Worm (Caenorhabditis elegans): ENCODE measurements around the gene oig-2.
A peak's percentile ranks its signal among the peaks of the same experiment; 100 is the strongest.

The oig-2 gene

ce11 chrII:12996249-12996648 lies 11.7 kb downstream of the oig-2 start, which contains the start of gene hphd-1 (continued):
- no peak for TF ChIP-seq madf-9 (GFP tag; conservative IDR thresholded peaks at IDR 0.05)
- no peak for TF ChIP-seq set-16 (GFP tag; IDR thresholded peaks at IDR 0.05)
- TF ChIP-seq gei-8 (GFP tag; optimal IDR thresholded peaks at IDR 0.05), result no peak
- TF ChIP-seq Y5F2A.4 (GFP tag; optimal IDR thresholded peaks at IDR 0.05), result no peak
- no peak for TF ChIP-seq ces-1 (GFP tag; optimal IDR thresholded peaks at IDR 0.05)
- no peak for TF ChIP-seq fos-1 (tag; optimal IDR thresholded peaks at IDR 0.05)
- no peak for TF ChIP-seq F26F4.8 (GFP tag; conservative IDR thresholded peaks at IDR 0.05)

- TF ChIP-seq saeg-2 (GFP tag; IDR thresholded peaks at IDR 0.05) (no peak), aha-1 (tag) (peak; percentile 89), daf-8 (GFP tag; IDR thresholded peaks at IDR 0.05) (no peak), mxl-2 (GFP tag; conservative IDR thresholded peaks at IDR 0.05) (0 out of 2 replicates have a peak, but pooled peaks have one; percentile 30), D1046.2 (GFP tag; IDR thresholded peaks at IDR 0.05) (0 out of 2 replicates have a peak, but pooled peaks have one; percentile 9), nhr-77 (tag; optimal IDR thresholded peaks at IDR 0.05) (no peak)
Measured at ce11 chrII:12995322-12995721, 12.6 kb downstream of the oig-2 start.

- TF ChIP-seq aly-2 (tag; optimal IDR thresholded peaks at IDR 0.05) (no peak), F10B5.3 (tag; optimal IDR thresholded peaks at IDR 0.05) (no peak), unc-130 (GFP tag; optimal IDR thresholded peaks at IDR 0.05) (no peak), spr-3 (GFP tag; optimal IDR thresholded peaks at IDR 0.05) (no peak), ZK337.2 (GFP tag; IDR thresholded peaks at IDR 0.05) (no peak), ceh-32 (tag; optimal IDR thresholded peaks at IDR 0.05; ENCODE audit: poor library complexity) (no peak), ces-1 (GFP tag; optimal IDR thresholded peaks at IDR 0.05) (no peak), saeg-2 (GFP tag; IDR thresholded peaks at IDR 0.05) (no peak), pha-4 (GFP tag; IDR thresholded peaks at IDR 0.05) (peak; percentile 15; the same call in 1 of the 2 replicates), pha-4 (tag; optimal IDR thresholded peaks at IDR 0.05) (no peak), nhr-6 (tag; optimal IDR thresholded peaks at IDR 0.05) (no peak), nhr-42 (GFP tag; IDR thresholded peaks at IDR 0.05) (peak; percentile 24; the same call in 1 of the 2 replicates), spr-1 (tag; optimal IDR thresholded peaks at IDR 0.05) (no peak), attf-4 (tag; optimal IDR thresholded peaks at IDR 0.05) (no peak), nhr-41 (GFP tag; IDR thresholded peaks at IDR 0.05) (no peak), dmd-6 (GFP tag; IDR thresholded peaks at IDR 0.05) (peak; percentile 45), nhr-25 (tag; optimal IDR thresholded peaks at IDR 0.05; ENCODE audit: borderline replicate concordance, insufficient read depth) (no peak), tra-1 (GFP tag; IDR thresholded peaks at IDR 0.05) (no peak), fkh-10 (GFP tag; optimal IDR thresholded peaks at IDR 0.05) (no peak), nhr-77 (tag; optimal IDR thresholded peaks at IDR 0.05) (no peak), ztf-11 (tag; optimal IDR thresholded peaks at IDR 0.05) (no peak), daf-16 (GFP tag; optimal IDR thresholded peaks at IDR 0.05) (peak in 1 of 2 experiments; percentile 15), daf-16 (tag; optimal IDR thresholded peaks at IDR 0.05) (peak; percentile 34), nhr-11 (tag; optimal IDR thresholded peaks at IDR 0.05) (no peak), fos-1 (tag; optimal IDR thresholded peaks at IDR 0.05) (no peak), D1046.2 (GFP tag; IDR thresholded peaks at IDR 0.05) (no peak), lin-13 (GFP tag; optimal IDR thresholded peaks at IDR 0.05) (peak; percentile 40), hmg-1.1 (GFP tag; IDR thresholded peaks at IDR 0.05) (peak; percentile 30; the same call in 1 of the 2 replicates), unc-62 (GFP tag; optimal IDR thresholded peaks at IDR 0.05 in 1 of 2) (peak in 1 of 2 experiments; percentile 62), unc-62 (tag; optimal IDR thresholded peaks at IDR 0.05) (no peak), ztf-7 (tag; optimal IDR thresholded peaks at IDR 0.05) (no peak), zag-1 (tag; optimal IDR thresholded peaks at IDR 0.05) (no peak), duxl-1 (tag; optimal IDR thresholded peaks at IDR 0.05; ENCODE audit: poor library complexity) (peak; percentile 63), arid-1 (GFP tag; conservative IDR thresholded peaks at IDR 0.05) (no peak), lin-38 (GFP tag; IDR thresholded peaks at IDR 0.05) (peak; percentile 71), Y75B8A.6 (GFP tag; IDR thresholded peaks at IDR 0.05) (no peak), lin-29 (GFP tag; IDR thresholded peaks at IDR 0.05) (no peak), Y5F2A.4 (GFP tag; optimal IDR thresholded peaks at IDR 0.05) (peak; percentile 33), lin-1 (GFP tag; IDR thresholded peaks at IDR 0.05) (0 out of 2 replicates have a peak, but pooled peaks have one; percentile 7), F26F4.8 (GFP tag; conservative IDR thresholded peaks at IDR 0.05) (no peak)
Measured at ce11 chrII:12994009-12994788, 13.8 kb downstream of the oig-2 start.

Data from whole organism, L4 larva.